Worm (Caenorhabditis elegans) whole organism, midembryonic: ENCODE data around the gene alh-13.

Experiments
- T22C8.4 ChIP-seq: fragments of 200-800 bp; sonication (Bioruptor generic); IDR thresholded peaks from 2 replicates; pipeline ENCODE4 v1.3.6; 2022; ENCODE audit warnings: missing genetic modification characterization, missing compliant biosample characterization
- med-1 ChIP-seq: sonication (generic microtip); optimal IDR thresholded peaks from 2 replicates; lab custom pipeline; 2017; ENCODE audit warnings: missing genetic modification characterization, mild to moderate bottlenecking, missing compliant biosample characterization, antibody characterized with exemption, missing genetic modification reagents; ENCODE audit not compliant: insufficient read depth
- ztf-29 ChIP-seq: fragments of 200-800 bp; sonication (Bioruptor generic); IDR thresholded peaks from 2 replicates; pipeline ENCODE4 v1.3.6; 2022; ENCODE audit warnings: missing genetic modification reagents, missing genetic modification characterization, missing compliant biosample characterization

DNA sequence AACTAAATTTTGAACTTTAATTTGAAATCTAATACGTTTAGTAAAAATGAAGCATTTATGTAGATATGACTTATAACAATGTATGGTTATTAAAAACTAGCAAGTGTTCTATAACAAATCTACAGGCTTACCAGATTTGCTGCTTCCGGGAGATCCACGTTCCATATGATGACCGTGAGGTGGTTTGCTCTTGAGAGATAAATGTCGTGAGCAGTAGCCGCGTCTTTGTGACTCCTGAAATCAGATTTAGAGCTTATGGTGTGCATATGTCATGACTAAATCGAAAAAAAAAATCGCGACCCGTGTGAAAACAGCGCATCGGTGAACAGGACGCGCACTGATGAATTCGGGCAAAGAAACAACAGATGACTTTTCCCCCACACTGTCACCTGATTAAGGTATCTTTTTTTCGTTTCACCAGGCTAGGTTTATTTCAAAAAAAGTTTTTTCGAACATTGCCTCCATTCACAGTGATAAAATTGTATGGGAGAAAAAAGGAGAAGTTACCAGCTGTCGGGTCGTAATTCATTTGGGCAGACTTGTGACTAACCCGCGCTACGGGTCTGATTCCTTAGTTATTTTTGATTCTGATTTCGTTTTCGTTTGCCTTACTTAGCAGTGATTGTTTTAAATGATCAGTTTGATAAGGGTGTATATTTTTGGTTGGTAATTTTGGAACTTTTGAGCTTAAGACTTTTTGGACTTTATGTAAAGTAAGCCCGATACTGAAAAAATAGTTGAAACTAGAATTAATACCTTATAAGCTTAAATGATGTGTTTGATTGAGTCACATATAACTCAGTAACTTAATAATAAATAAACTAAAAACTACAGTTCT, 26.1 kb downstream of the alh-13 start, which contains the start of gene nhr-27:
- TF ChIP-seq med-1 (GFP tag; lab: Kevin White, UChicago), result no peak
- no peak for TF ChIP-seq T22C8.4 (GFP tag; lab: Robert Waterston, UW)
- no peak for TF ChIP-seq ztf-29 (GFP tag; lab: Robert Waterston, UW)
